Fruit fly (Drosophila melanogaster) whole organism, pupa: ENCODE data around the gene DnaJ-H.

Experiments used
- CG10348 ChIP-seq: fragments of 200-800 bp; sonication (Bioruptor generic); IDR thresholded peaks from 2 replicates; pipeline ENCODE4 v1.3.6; 2022; ENCODE audit warnings: missing biosample characterization, missing genetic modification characterization
- CG12605 ChIP-seq: fragments of 200-800 bp; sonication (Bioruptor generic); IDR thresholded peaks from 2 replicates; pipeline ENCODE4 v1.3.6; 2022; ENCODE audit warnings: missing biosample characterization, missing genetic modification characterization
- CG15710 ChIP-seq: fragments of 200-800 bp; sonication (Bioruptor generic); optimal IDR thresholded peaks from 2 replicates; lab custom pipeline; 2018; ENCODE audit warnings: missing biosample characterization, mild to moderate bottlenecking, missing genetic modification characterization, moderate library complexity
- CG32121 ChIP-seq: fragments of 200-800 bp; sonication (Bioruptor generic); IDR thresholded peaks from 2 replicates; pipeline ENCODE4 v1.3.6; 2022; ENCODE audit warnings: missing biosample characterization, missing genetic modification characterization
- CG4496 ChIP-seq: fragments of 200-800 bp; sonication (Bioruptor generic); IDR thresholded peaks from 3 replicates; pipeline ENCODE4 v1.3.6; 2022; ENCODE audit warnings: missing biosample characterization, missing genetic modification characterization
- CG9948 ChIP-seq: fragments of 200-800 bp; sonication (Bioruptor generic); optimal IDR thresholded peaks from 2 replicates; lab custom pipeline; 2018; ENCODE audit warnings: missing biosample characterization, mild to moderate bottlenecking, missing genetic modification characterization, moderate library complexity
- D1 ChIP-seq: fragments of 200-800 bp; sonication (Bioruptor generic); optimal IDR thresholded peaks from 2 replicates; lab custom pipeline; 2018; ENCODE audit warnings: missing biosample characterization, mild to moderate bottlenecking, missing genetic modification characterization, moderate library complexity
- EcR ChIP-seq: fragments of 200-800 bp; sonication (Bioruptor generic); optimal IDR thresholded peaks from 3 replicates; lab custom pipeline; 2019; ENCODE audit warnings: missing biosample characterization, missing genetic modification characterization, mild to moderate bottlenecking, moderate library complexity, missing genetic modification reagents
- Ets98B ChIP-seq: fragments of 200-800 bp; sonication (Bioruptor generic); IDR thresholded peaks from 2 replicates; pipeline ENCODE4 v1.3.6; 2022; ENCODE audit warnings: missing biosample characterization, missing genetic modification characterization
- Pif1A ChIP-seq: fragments of 200-800 bp; sonication (Bioruptor generic); optimal IDR thresholded peaks from 3 replicates; lab custom pipeline; 2016; ENCODE audit warnings: missing biosample characterization, missing genetic modification characterization
- Pif1B ChIP-seq: fragments of 200-800 bp; sonication (Bioruptor generic); optimal IDR thresholded peaks from 3 replicates; lab custom pipeline; 2016; ENCODE audit warnings: missing biosample characterization, missing genetic modification characterization
- Snoo ChIP-seq: fragments of 200-800 bp; sonication (Bioruptor generic); optimal IDR thresholded peaks from 3 replicates; lab custom pipeline; 2017; ENCODE audit warnings: missing biosample characterization, mild to moderate bottlenecking, missing genetic modification characterization, inconsistent platforms
- fd96Ca ChIP-seq: fragments of 200-800 bp; sonication (Bioruptor generic); IDR thresholded peaks from 3 replicates; pipeline ENCODE4 v1.3.6; 2022; ENCODE audit warnings: missing biosample characterization, missing genetic modification characterization
- gl ChIP-seq: fragments of 200-800 bp; sonication (Bioruptor generic); optimal IDR thresholded peaks from 2 replicates; lab custom pipeline; 2018; ENCODE audit warnings: missing biosample characterization, mild to moderate bottlenecking, missing genetic modification characterization

DNA sequence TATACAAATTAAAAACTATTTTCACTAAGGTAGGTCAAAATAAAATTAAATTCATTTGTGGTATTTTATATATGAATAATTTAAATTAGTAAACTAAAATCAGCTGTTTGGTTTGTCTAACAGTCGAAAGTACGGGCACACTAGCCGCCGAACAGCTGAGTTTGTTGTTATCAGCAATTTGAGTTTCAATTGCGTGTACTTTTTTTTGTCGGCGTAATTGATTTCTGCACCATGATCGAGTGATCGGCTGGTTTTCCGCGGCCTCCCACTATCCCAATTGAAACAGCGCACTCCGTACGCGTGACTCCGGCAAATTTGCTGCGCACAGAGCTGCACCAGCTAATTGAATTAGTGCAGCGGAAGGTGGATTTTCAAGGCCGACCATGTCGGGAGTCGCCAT, 13.2 kb upstream of the DnaJ-H start, which contains the start of gene Alg7:
- no peak for TF ChIP-seq Ets98B
- no peak for TF ChIP-seq CG15710 (tag; lab: Kevin White, UChicago)
- TF ChIP-seq fd96Ca (GFP tag; lab: Robert Waterston, UW), result no peak
- no peak for TF ChIP-seq Pif1A (GFP tag; lab: Kevin White, UChicago)
- TF ChIP-seq CG10348, result no peak
- no peak for TF ChIP-seq CG32121 (GFP tag; lab: Robert Waterston, UW)
- TF ChIP-seq Pif1B (GFP tag; lab: Kevin White, UChicago), result no peak
- TF ChIP-seq CG9948 (tag; lab: Kevin White, UChicago), result no peak
- no peak for TF ChIP-seq EcR
- no peak for TF ChIP-seq gl
- TF ChIP-seq CG4496 (GFP tag; lab: Robert Waterston, UW), result no peak
- no peak for TF ChIP-seq Snoo
- no peak for TF ChIP-seq D1 (tag; lab: Kevin White, UChicago)
- no peak for TF ChIP-seq CG12605 (GFP tag; lab: Robert Waterston, UW)
